Worm (Caenorhabditis elegans) whole organism, young adult: ENCODE data around the gene srj-1.

ENCODE experiments used
- D2030.7 ChIP-seq: fragments of 200-800 bp; sonication (Bioruptor generic); IDR thresholded peaks from 2 replicates; pipeline ENCODE4 v1.3.6; 2022; ENCODE audit warnings: missing genetic modification reagents, missing genetic modification characterization, missing compliant biosample characterization
- F57A8.1 ChIP-seq: fragments of 200-800 bp; sonication (Bioruptor generic); optimal IDR thresholded peaks from 2 replicates; lab custom pipeline; 2018; ENCODE audit warnings: mild to moderate bottlenecking, missing genetic modification characterization, moderate library complexity, missing compliant biosample characterization
- T07F8.4 ChIP-seq: sonication (generic microtip); optimal IDR thresholded peaks from 2 replicates; lab custom pipeline; 2016; ENCODE audit warnings: mild to moderate bottlenecking, missing genetic modification characterization, moderate library complexity, missing compliant biosample characterization
- ama-1 ChIP-seq, 3 experiments: fragments of 150-350 bp in 1 of 3; sonication (generic microtip) in 2 of 3; optimal IDR thresholded peaks; 2 replicates each; lab custom pipeline; 2014 to 2018; ENCODE audit warnings: missing biosample characterization in 2 of 3, missing genetic modification characterization in 2 of 3, missing genetic modification reagents in 2 of 3
- aptf-2 ChIP-seq: fragments of 200-800 bp; sonication (Bioruptor generic); conservative IDR thresholded peaks from 2 replicates; pipeline ENCODE4 v1.3.6; 2022; ENCODE audit warnings: missing genetic modification reagents, missing genetic modification characterization, missing compliant biosample characterization
- atf-7 ChIP-seq: sonication (generic microtip); optimal IDR thresholded peaks from 2 replicates; lab custom pipeline; 2017; ENCODE audit warnings: mild to moderate bottlenecking, missing genetic modification characterization, missing compliant biosample characterization
- cebp-1 ChIP-seq, 2 experiments: fragments of 200-800 bp in 1 of 2; sonication (Bioruptor generic) in 1 of 2; sonication (generic microtip) in 1 of 2; IDR thresholded peaks in 1 of 2; optimal IDR thresholded peaks in 1 of 2; 2 replicates each; pipeline versions ENCODE4 v1.3.6 to Lab custom; 2017 to 2022; ENCODE audit warnings: missing compliant biosample characterization in 2 of 2, missing genetic modification characterization in 2 of 2, mild to moderate bottlenecking in 1 of 2, missing genetic modification reagents in 1 of 2, moderate library complexity in 1 of 2
- cebp-2 ChIP-seq: fragments of 200-800 bp; sonication (Bioruptor generic); IDR thresholded peaks from 2 replicates; pipeline ENCODE4 v1.3.6; 2022; ENCODE audit warnings: missing genetic modification characterization, missing compliant biosample characterization
- ceh-58 ChIP-seq: fragments of 200-800 bp; sonication (Bioruptor generic); IDR thresholded peaks from 2 replicates; pipeline ENCODE4 v1.3.6; 2022; ENCODE audit warnings: missing genetic modification characterization, missing compliant biosample characterization
- chd-7 ChIP-seq: sonication (generic microtip); optimal IDR thresholded peaks from 2 replicates; lab custom pipeline; 2016; ENCODE audit warnings: mild to moderate bottlenecking, missing genetic modification characterization, moderate library complexity, missing compliant biosample characterization
- die-1 ChIP-seq: sonication (generic microtip); optimal IDR thresholded peaks from 2 replicates; lab custom pipeline; 2016; ENCODE audit warnings: missing genotype, mild to moderate bottlenecking, missing genetic modification characterization, missing compliant biosample characterization
- dox-1 ChIP-seq: fragments of 200-800 bp; sonication (Bioruptor generic); IDR thresholded peaks from 2 replicates; pipeline ENCODE4 v1.3.6; 2022; ENCODE audit warnings: missing genetic modification reagents, missing genetic modification characterization, missing compliant biosample characterization
- dpff-1 ChIP-seq: sonication (generic microtip); optimal IDR thresholded peaks from 2 replicates; lab custom pipeline; 2017; ENCODE audit warnings: mild to moderate bottlenecking, missing genetic modification characterization, missing compliant biosample characterization
- efl-1 ChIP-seq: fragments of 150-350 bp; optimal IDR thresholded peaks from 2 replicates; lab custom pipeline; 2014; ENCODE audit warnings: missing biosample characterization, missing genetic modification reagents, missing genetic modification characterization
- egl-18 ChIP-seq: fragments of 200-800 bp; sonication (Bioruptor generic); IDR thresholded peaks from 2 replicates; pipeline ENCODE4 v1.3.6; 2022; ENCODE audit warnings: missing genetic modification reagents, missing genetic modification characterization, missing compliant biosample characterization
- egl-44 ChIP-seq: fragments of 200-800 bp; sonication (Bioruptor generic); IDR thresholded peaks from 2 replicates; pipeline ENCODE4 v1.3.6; 2022; ENCODE audit warnings: missing genetic modification reagents, missing genetic modification characterization, missing compliant biosample characterization
- fkh-3 ChIP-seq: sonication (generic microtip); optimal IDR thresholded peaks from 2 replicates; lab custom pipeline; 2016; ENCODE audit warnings: mild to moderate bottlenecking, missing genetic modification characterization, missing compliant biosample characterization
- him-1 ChIP-seq: sonication (generic microtip); optimal IDR thresholded peaks from 2 replicates; lab custom pipeline; 2016; ENCODE audit warnings: missing genotype, missing genetic modification reagents, missing genetic modification characterization, missing compliant biosample characterization
- hlh-12 ChIP-seq: sonication (generic microtip); optimal IDR thresholded peaks from 2 replicates; lab custom pipeline; 2016; ENCODE audit warnings: missing genetic modification characterization, missing compliant biosample characterization
- hmg-1.2 ChIP-seq: fragments of 200-800 bp; sonication (Bioruptor generic); IDR thresholded peaks from 2 replicates; pipeline ENCODE4 v1.3.6; 2022; ENCODE audit warnings: missing genetic modification reagents, missing genetic modification characterization, missing compliant biosample characterization
- let-607 ChIP-seq, 2 experiments: fragments of 200-800 bp in 1 of 2; sonication (Bioruptor generic) in 1 of 2; sonication (generic microtip) in 1 of 2; optimal IDR thresholded peaks; 2 replicates each; lab custom pipeline; 2016 to 2018; ENCODE audit warnings: mild to moderate bottlenecking in 2 of 2, missing compliant biosample characterization in 2 of 2, missing genetic modification characterization in 2 of 2, moderate library complexity in 2 of 2, missing genotype in 1 of 2
- lin-26 ChIP-seq: fragments of 200-800 bp; sonication (Bioruptor generic); IDR thresholded peaks from 2 replicates; pipeline ENCODE4 v1.3.6; 2022; ENCODE audit warnings: missing genetic modification reagents, missing genetic modification characterization, missing compliant biosample characterization
- lin-54 ChIP-seq: fragments of 200-800 bp; sonication (Bioruptor generic); optimal IDR thresholded peaks from 2 replicates; lab custom pipeline; 2018; ENCODE audit warnings: mild to moderate bottlenecking, missing genetic modification characterization, missing compliant biosample characterization
- lsl-1 ChIP-seq: fragments of 200-800 bp; sonication (Bioruptor generic); optimal IDR thresholded peaks from 2 replicates; lab custom pipeline; 2018; ENCODE audit warnings: mild to moderate bottlenecking, missing genetic modification characterization, moderate library complexity, missing compliant biosample characterization
- madf-10 ChIP-seq: sonication (generic microtip); optimal IDR thresholded peaks from 2 replicates; lab custom pipeline; 2016; ENCODE audit warnings: mild to moderate bottlenecking, missing genetic modification characterization, missing compliant biosample characterization
- madf-6 ChIP-seq: fragments of 200-800 bp; sonication (Bioruptor generic); IDR thresholded peaks from 2 replicates; pipeline ENCODE4 v1.3.6; 2022; ENCODE audit warnings: missing genetic modification reagents, missing genetic modification characterization, missing compliant biosample characterization
- mes-4 ChIP-seq: sonication (generic microtip); optimal IDR thresholded peaks from 2 replicates; lab custom pipeline; 2016; ENCODE audit warnings: missing genotype, missing genetic modification characterization, missing compliant biosample characterization
- nhr-80 ChIP-seq: sonication (generic microtip); optimal IDR thresholded peaks from 2 replicates; lab custom pipeline; 2016; ENCODE audit warnings: missing genetic modification characterization, missing compliant biosample characterization
- nhr-90 ChIP-seq: sonication (generic microtip); optimal IDR thresholded peaks from 2 replicates; lab custom pipeline; 2016; ENCODE audit warnings: missing genotype, mild to moderate bottlenecking, missing genetic modification characterization, missing compliant biosample characterization
- rec-8 ChIP-seq, 2 experiments: sonication (generic microtip); optimal IDR thresholded peaks; 2 replicates each; lab custom pipeline; 2016; ENCODE audit warnings: mild to moderate bottlenecking in 2 of 2, missing genetic modification characterization in 2 of 2, missing genetic modification reagents in 2 of 2, missing genotype in 2 of 2, missing biosample characterization in 1 of 2, missing compliant biosample characterization in 1 of 2, moderate library complexity in 1 of 2
- rpc-1 ChIP-seq, 2 experiments: fragments of 150-350 bp in 1 of 2; sonication (generic microtip) in 1 of 2; optimal IDR thresholded peaks; 2 replicates each; lab custom pipeline; 2014 to 2018; ENCODE audit warnings: missing biosample characterization in 1 of 2, missing genetic modification characterization in 1 of 2, missing genetic modification reagents in 1 of 2, missing genotype in 1 of 2
- snpc-1.1 ChIP-seq: sonication (generic microtip); optimal IDR thresholded peaks from 2 replicates; lab custom pipeline; 2017; ENCODE audit warnings: missing genetic modification characterization, mild to moderate bottlenecking, missing compliant biosample characterization, antibody characterized with exemption, moderate library complexity, missing genotype, missing genetic modification reagents; ENCODE audit not compliant: insufficient read depth
- snpc-1.3 ChIP-seq: sonication (generic microtip); optimal IDR thresholded peaks from 2 replicates; lab custom pipeline; 2017; ENCODE audit warnings: missing genetic modification characterization, mild to moderate bottlenecking, missing compliant biosample characterization, antibody characterized with exemption, moderate library complexity, missing genotype, missing genetic modification reagents; ENCODE audit not compliant: insufficient read depth
- snpc-3.4 ChIP-seq: sonication (generic microtip); optimal IDR thresholded peaks from 2 replicates; lab custom pipeline; 2017; ENCODE audit warnings: missing genetic modification characterization, mild to moderate bottlenecking, missing compliant biosample characterization, antibody characterized with exemption, moderate library complexity, missing genotype, missing genetic modification reagents
- somi-1 ChIP-seq: fragments of 200-800 bp; sonication (Bioruptor generic); optimal IDR thresholded peaks from 2 replicates; lab custom pipeline; 2018; ENCODE audit warnings: mild to moderate bottlenecking, missing genetic modification characterization, missing compliant biosample characterization
- tbp1 ChIP-seq: fragments of 200-800 bp; sonication (Bioruptor generic); optimal IDR thresholded peaks from 2 replicates; lab custom pipeline; 2018; ENCODE audit warnings: mild to moderate bottlenecking, missing genetic modification characterization, missing compliant biosample characterization
- unc-130 ChIP-seq: sonication (generic microtip); optimal IDR thresholded peaks from 2 replicates; lab custom pipeline; 2016; ENCODE audit warnings: missing genetic modification reagents, missing genetic modification characterization, missing compliant biosample characterization
- unc-62 ChIP-seq: fragments of 150-350 bp; optimal IDR thresholded peaks from 2 replicates; lab custom pipeline; 2014; ENCODE audit warnings: missing biosample characterization, missing genetic modification reagents, missing genetic modification characterization
- xnd-1 ChIP-seq: sonication (generic microtip); optimal IDR thresholded peaks from 2 replicates; lab custom pipeline; 2016; ENCODE audit warnings: missing genotype, missing genetic modification reagents, missing genetic modification characterization, missing compliant biosample characterization
- ztf-18 ChIP-seq: sonication (generic microtip); optimal IDR thresholded peaks from 2 replicates; lab custom pipeline; 2016; ENCODE audit warnings: missing genotype, mild to moderate bottlenecking, missing genetic modification characterization, missing compliant biosample characterization
- ztf-22 ChIP-seq: fragments of 200-800 bp; sonication (Bioruptor generic); optimal IDR thresholded peaks from 2 replicates; lab custom pipeline; 2018; ENCODE audit warnings: mild to moderate bottlenecking, missing genetic modification characterization, moderate library complexity, missing compliant biosample characterization
- ztf-3 ChIP-seq: fragments of 200-800 bp; sonication (Bioruptor generic); optimal IDR thresholded peaks from 2 replicates; lab custom pipeline; 2018; ENCODE audit warnings: mild to moderate bottlenecking, missing genetic modification characterization, missing compliant biosample characterization

srj-1 gene

ce11 chrIV:12009046-12009674, 43.9 kb upstream of the srj-1 start:
- TF ChIP-seq somi-1 (GFP tag; lab: Kevin White, UChicago) (peak; percentile 50), fkh-3 (no peak), ztf-3 (GFP tag; lab: Kevin White, UChicago) (no peak), nhr-90 (tag; lab: Kevin White, UChicago) (no peak), aptf-2 (GFP tag; lab: Robert Waterston, UW) (no peak)

DNA sequence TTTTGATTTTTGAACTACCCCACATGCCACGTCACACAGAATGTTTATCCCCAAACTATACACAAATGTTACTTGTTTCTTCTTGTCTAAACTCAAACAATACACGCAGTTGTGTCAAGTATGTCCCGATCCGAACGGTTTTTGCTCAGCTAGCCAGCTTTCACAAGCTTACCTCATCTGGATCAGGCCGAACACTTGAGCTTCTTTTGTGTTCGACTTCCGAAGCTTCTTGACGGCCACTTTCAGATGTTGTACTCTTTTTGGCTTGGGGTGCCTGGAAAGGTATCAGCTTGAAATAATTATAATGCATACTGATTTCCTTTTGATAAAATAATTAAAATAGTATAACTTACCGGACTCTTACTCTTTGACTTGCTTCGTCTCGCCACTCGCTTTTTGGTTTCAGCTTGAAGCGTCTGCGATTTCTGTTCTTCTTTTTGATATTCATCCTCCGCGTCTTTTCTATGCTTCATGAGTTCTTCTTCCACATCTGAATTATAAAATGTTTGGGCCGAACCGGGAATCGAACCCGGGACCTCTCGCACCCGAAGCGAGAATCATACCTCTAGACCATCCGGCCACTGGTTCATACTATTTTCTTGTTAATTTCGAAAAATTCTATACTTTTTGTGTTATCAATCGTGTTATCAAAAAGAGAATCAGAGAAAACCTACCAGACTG, 40.0 kb upstream of the srj-1 start:
- 0 out of 2 replicates have a peak, but pooled peaks have one; percentile 37 for TF ChIP-seq egl-18 (GFP tag; lab: Robert Waterston, UW)
- TF ChIP-seq lin-26 (GFP tag; lab: Robert Waterston, UW), result peak; percentile 80
- no peak for TF ChIP-seq snpc-1.1 (tag; lab: Kevin White, UChicago)
- TF ChIP-seq madf-6, result peak; percentile 61
- TF ChIP-seq dox-1 (GFP tag; lab: Robert Waterston, UW), result peak; percentile 48; the same call in 1 of the 2 replicates
- no peak for TF ChIP-seq ztf-22
- no peak for TF ChIP-seq unc-62 (GFP tag; lab: Kevin White, UChicago)
- TF ChIP-seq egl-44 (GFP tag; lab: Robert Waterston, UW), result peak; percentile 44; the same call in 1 of the 2 replicates
- peak; percentile 39; the same call in 1 of the 2 replicates for TF ChIP-seq hmg-1.2 (GFP tag; lab: Robert Waterston, UW)
- TF ChIP-seq xnd-1 (tag; lab: Kevin White, UChicago), result no peak
- peak; percentile 49 for TF ChIP-seq ztf-18 (tag; lab: Kevin White, UChicago)
- TF ChIP-seq ceh-58 (GFP tag; lab: Robert Waterston, UW), result no peak
- TF ChIP-seq rec-8 (tag; optimal IDR thresholded peaks at IDR 0.05; lab: Kevin White, UChicago), result peak; percentile 57 to 80
- TF ChIP-seq rpc-1 (optimal IDR thresholded peaks at IDR 0.05; lab: Kevin White, UChicago), result peak; percentile 60
- peak; percentile 88 for TF ChIP-seq rpc-1 (tag; optimal IDR thresholded peaks at IDR 0.05; lab: Kevin White, UChicago)
- TF ChIP-seq hlh-12 (tag; lab: Kevin White, UChicago), result peak; percentile 36
- TF ChIP-seq let-607 (tag; optimal IDR thresholded peaks at IDR 0.05; lab: Kevin White, UChicago), result peak in 1 of 2 experiments; percentile 49
- peak; percentile 30 for TF ChIP-seq F57A8.1 (GFP tag; lab: Kevin White, UChicago)
- peak; percentile 19 for TF ChIP-seq madf-10
- peak; percentile 18 for TF ChIP-seq T07F8.4 (tag; lab: Kevin White, UChicago)
- no peak for TF ChIP-seq mes-4 (tag; lab: Kevin White, UChicago)
- peak; percentile 6 for TF ChIP-seq efl-1
- TF ChIP-seq nhr-80 (tag; lab: Kevin White, UChicago), result peak; percentile 32
- TF ChIP-seq snpc-1.3 (tag; lab: Kevin White, UChicago), result peak; percentile 40
- no peak for TF ChIP-seq unc-130 (GFP tag; lab: Kevin White, UChicago)
- TF ChIP-seq die-1, result peak; percentile 62
- no peak for TF ChIP-seq atf-7 (tag; lab: Kevin White, UChicago)
- peak; percentile 89; the same call in 1 of the 2 replicates for TF ChIP-seq cebp-2 (GFP tag; lab: Robert Waterston, UW)
- peak; percentile 40 for TF ChIP-seq lsl-1 (GFP tag; lab: Kevin White, UChicago)
- TF ChIP-seq nhr-90 (tag; lab: Kevin White, UChicago), result peak; percentile 67
- TF ChIP-seq chd-7 (tag; lab: Kevin White, UChicago), result peak; percentile 32
- peak; percentile 84 for TF ChIP-seq tbp1 (GFP tag; lab: Kevin White, UChicago)
- TF ChIP-seq him-1, result peak; percentile 69
- TF ChIP-seq dpff-1 (tag; lab: Kevin White, UChicago), result no peak
- TF ChIP-seq ama-1 (optimal IDR thresholded peaks at IDR 0.05; lab: Kevin White, UChicago), result no peak
- TF ChIP-seq ama-1 (GFP tag; optimal IDR thresholded peaks at IDR 0.05; lab: Kevin White, UChicago), result no peak
- TF ChIP-seq D2030.7 (GFP tag; lab: Robert Waterston, UW), result peak; percentile 35
- peak; percentile 57 for TF ChIP-seq lin-54
- TF ChIP-seq snpc-3.4 (tag; lab: Kevin White, UChicago), result peak; percentile 39
- no peak for TF ChIP-seq cebp-1 (GFP tag; IDR thresholded peaks at IDR 0.05; lab: Robert Waterston, UW)
- TF ChIP-seq cebp-1 (tag; optimal IDR thresholded peaks at IDR 0.05; lab: Kevin White, UChicago), result peak; percentile 35
